Worm (Caenorhabditis elegans) whole organism, L1 larva: Measurements from ENCODE around the gene R08A2.7.

Experiments used
- ets-5 ChIP-seq: fragments of 200-800 bp; sonication (Bioruptor generic); IDR thresholded peaks from 2 replicates; pipeline ENCODE4 v1.3.6; 2022; ENCODE audit warnings: missing genetic modification characterization, missing compliant biosample characterization
- fkh-10 ChIP-seq: sonication (generic microtip); optimal IDR thresholded peaks from 2 replicates; lab custom pipeline; 2017; ENCODE audit warnings: missing biosample characterization, missing genetic modification reagents, missing genetic modification characterization
- unc-62 ChIP-seq: fragments of 150-350 bp; optimal IDR thresholded peaks from 2 replicates; lab custom pipeline; 2014; ENCODE audit warnings: missing biosample characterization, missing genetic modification reagents, missing genetic modification characterization

DNA sequence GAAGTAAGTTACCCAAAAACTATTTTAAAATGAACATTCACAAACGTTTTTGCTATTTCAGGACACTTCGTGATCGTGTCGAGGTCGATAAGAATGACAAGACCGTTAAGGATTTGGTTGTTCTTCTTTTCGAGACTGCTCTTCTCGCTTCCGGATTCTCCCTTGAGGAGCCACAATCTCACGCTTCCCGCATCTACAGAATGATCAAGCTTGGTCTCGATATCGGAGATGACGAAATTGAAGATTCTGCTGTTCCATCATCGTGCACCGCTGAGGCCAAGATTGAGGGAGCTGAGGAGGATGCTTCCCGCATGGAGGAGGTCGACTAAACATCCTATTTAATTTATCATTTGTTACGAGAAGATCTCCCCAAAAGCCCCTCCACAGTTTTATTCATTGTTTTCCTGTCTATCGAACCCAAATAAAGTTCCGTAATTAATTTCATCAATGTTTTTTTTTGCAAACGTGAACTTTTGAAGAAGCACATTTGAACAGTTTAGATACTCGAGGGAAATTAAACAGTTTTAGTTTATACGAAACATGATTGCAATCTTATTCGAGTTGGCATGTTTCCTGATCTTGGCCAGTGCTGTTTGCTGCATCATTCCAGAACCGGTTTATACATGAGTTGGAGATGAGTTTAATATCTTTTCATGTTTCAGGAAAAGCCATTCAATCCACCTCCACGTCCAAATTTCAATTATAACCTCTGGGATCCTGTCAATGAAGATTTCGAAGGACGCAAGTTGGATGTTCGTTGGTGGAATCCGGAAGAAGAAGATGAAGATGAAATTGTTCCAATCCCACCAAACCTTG, 34.8 kb upstream of the R08A2.7 start, which contains the start of gene C47E8.11:
- TF ChIP-seq unc-62 (GFP tag; lab: Kevin White, UChicago): no peak
- TF ChIP-seq ets-5 (GFP tag; lab: Robert Waterston, UW): no peak
- TF ChIP-seq fkh-10 (GFP tag; lab: Kevin White, UChicago): no peak
